Worm (Caenorhabditis elegans) whole organism, L4/young adult: ENCODE data around the gene imp-3.

Experiments used
- dao-5 ChIP-seq: sonication (generic microtip); optimal IDR thresholded peaks from 2 replicates; lab custom pipeline; 2016; ENCODE audit warnings: missing genotype, missing genetic modification characterization, moderate library complexity, missing compliant biosample characterization
- him-1 ChIP-seq: sonication (generic microtip); optimal IDR thresholded peaks from 2 replicates; lab custom pipeline; 2016; ENCODE audit warnings: missing genotype, missing genetic modification reagents, missing genetic modification characterization, missing compliant biosample characterization

ce11 chrIV:7838426-7838825, 49.0 kb upstream of the imp-3 start, which contains the start of gene C06A6.7:
- TF ChIP-seq dao-5 (tag; lab: Kevin White, UChicago) (no peak), him-1 (tag; lab: Kevin White, UChicago) (no peak)
